ENCODE assay signal across 1 fruit fly cellular context in genomic region chrX:6109872-6110271, dm6.
TF ChIP-seq lines count a peak whose summit lies in the region.

No protein-coding gene starts in this region.

TF ChIP-seq in whole organism, embryonic, 481 proteins besides CTCF, POLR2A, EP300 and RAD21 (continued from another document and continues in another):
- TF ChIP-seq CG2129 (GFP tag; IDR thresholded peaks at IDR 0.05; lab: Robert Waterston, UW; ENCODE audit: partially characterized antibody) (no peak), exex (tag; optimal IDR thresholded peaks at IDR 0.05; lab: Kevin White, UChicago) (no peak), CG18476 (GFP tag; optimal IDR thresholded peaks at IDR 0.05; lab: Kevin White, UChicago) (no peak), CG6175 (GFP tag; IDR thresholded peaks at IDR 0.05; lab: Robert Waterston, UW) (peak; percentile 79; the same call in 2 of the 3 replicates), onecut (GFP tag; IDR thresholded peaks at IDR 0.05; lab: Robert Waterston, UW) (peak; percentile 66), Ets97D (GFP tag; optimal IDR thresholded peaks at IDR 0.05; lab: Kevin White, UChicago) (no peak), TFAM (GFP tag; optimal IDR thresholded peaks at IDR 0.05; lab: Kevin White, UChicago) (no peak), Vsx1 (GFP tag; optimal IDR thresholded peaks at IDR 0.05; lab: Kevin White, UChicago) (no peak), CG14860 (GFP tag; IDR thresholded peaks at IDR 0.05; lab: Robert Waterston, UW; ENCODE audit: partially characterized antibody) (no peak), CG9727 (GFP tag; optimal IDR thresholded peaks at IDR 0.05; lab: Kevin White, UChicago) (peak; percentile 17), bowl (GFP tag; IDR thresholded peaks at IDR 0.05; lab: Robert Waterston, UW) (0 out of 2 replicates have a peak, but pooled peaks have one; percentile 44), CG12659 (GFP tag; optimal IDR thresholded peaks at IDR 0.05; lab: Kevin White, UChicago) (no peak), sna (GFP tag; IDR thresholded peaks at IDR 0.05; lab: Robert Waterston, UW; ENCODE audit: partially characterized antibody) (no peak), Doc3 (GFP tag; IDR thresholded peaks at IDR 0.05; lab: Robert Waterston, UW; ENCODE audit: partially characterized antibody) (no peak), CG12155 (GFP tag; optimal IDR thresholded peaks at IDR 0.05; lab: Kevin White, UChicago) (peak; percentile 24), Bteb2 (GFP tag; optimal IDR thresholded peaks at IDR 0.05; lab: Kevin White, UChicago) (no peak), chinmo (GFP tag; IDR thresholded peaks at IDR 0.05; lab: Robert Waterston, UW; ENCODE audit: partially characterized antibody) (no peak), knrl (GFP tag; IDR thresholded peaks at IDR 0.05; lab: Robert Waterston, UW; ENCODE audit: partially characterized antibody) (peak; percentile 60; the same call in 2 of the 3 replicates), lmd (GFP tag; IDR thresholded peaks at IDR 0.05; lab: Robert Waterston, UW) (peak; percentile 63), cg (GFP tag; optimal IDR thresholded peaks at IDR 0.05; lab: Kevin White, UChicago) (no peak), az2 (GFP tag; optimal IDR thresholded peaks at IDR 0.05; lab: Kevin White, UChicago) (peak; percentile 28), ATbp (GFP tag; optimal IDR thresholded peaks at IDR 0.05; lab: Kevin White, UChicago) (no peak), CG17328 (GFP tag; IDR thresholded peaks at IDR 0.05; lab: Robert Waterston, UW) (peak; percentile 28; the same call in 1 of the 2 replicates), CG15696 (tag; optimal IDR thresholded peaks at IDR 0.05; lab: Kevin White, UChicago) (peak; percentile 55), odd (GFP tag; optimal IDR thresholded peaks at IDR 0.05; lab: Kevin White, UChicago) (no peak), Hr3 (GFP tag; optimal IDR thresholded peaks at IDR 0.05; lab: Kevin White, UChicago) (no peak), Scr (GFP tag; IDR thresholded peaks at IDR 0.05; lab: Robert Waterston, UW; ENCODE audit: partially characterized antibody) (no peak), mld (GFP tag; IDR thresholded peaks at IDR 0.05; lab: Robert Waterston, UW; ENCODE audit: partially characterized antibody) (no peak), CG2202 (tag; optimal IDR thresholded peaks at IDR 0.05; lab: Kevin White, UChicago) (no peak), CG1832 (GFP tag; optimal IDR thresholded peaks at IDR 0.05; lab: Kevin White, UChicago) (no peak), dan (GFP tag; IDR thresholded peaks at IDR 0.05; lab: Robert Waterston, UW) (no peak), Hmr (GFP tag; optimal IDR thresholded peaks at IDR 0.05; lab: Kevin White, UChicago) (peak; percentile 49), amos (GFP tag; IDR thresholded peaks at IDR 0.05; lab: Robert Waterston, UW; ENCODE audit: partially characterized antibody) (peak; percentile 50), HLHmδ (GFP tag; optimal IDR thresholded peaks at IDR 0.05; lab: Kevin White, UChicago) (no peak), jing (GFP tag; optimal IDR thresholded peaks at IDR 0.05; lab: Kevin White, UChicago) (no peak), Gug (GFP tag; IDR thresholded peaks at IDR 0.05; lab: Robert Waterston, UW) (peak; percentile 52; the same call in 1 of the 4 replicates), br (optimal IDR thresholded peaks at IDR 0.05; lab: Kevin White, UChicago) (no peak), CG10959 (GFP tag; IDR thresholded peaks at IDR 0.05; lab: Robert Waterston, UW) (peak; percentile 54), CG11696 (GFP tag; IDR thresholded peaks at IDR 0.05; lab: Robert Waterston, UW) (0 out of 2 replicates have a peak, but pooled peaks have one; percentile 23), tap (tag; optimal IDR thresholded peaks at IDR 0.05; lab: Kevin White, UChicago) (no peak), Ravus (GFP tag; IDR thresholded peaks at IDR 0.05; lab: Robert Waterston, UW) (no peak), ken (GFP tag; IDR thresholded peaks at IDR 0.05; lab: Robert Waterston, UW) (peak; percentile 61; the same call in 2 of the 3 replicates), Deaf1 (tag; optimal IDR thresholded peaks at IDR 0.05; lab: Kevin White, UChicago) (no peak), CG2889 (GFP tag; IDR thresholded peaks at IDR 0.05; lab: Robert Waterston, UW) (no peak), CG6254 (GFP tag; optimal IDR thresholded peaks at IDR 0.05; lab: Kevin White, UChicago) (no peak), CG10543 (GFP tag; optimal IDR thresholded peaks at IDR 0.05; lab: Kevin White, UChicago) (no peak), CG31388 (GFP tag; optimal IDR thresholded peaks at IDR 0.05; lab: Kevin White, UChicago) (no peak), CG16779 (GFP tag; IDR thresholded peaks at IDR 0.05; lab: Robert Waterston, UW) (0 out of 2 replicates have a peak, but pooled peaks have one; percentile 12), CG11723 (GFP tag; optimal IDR thresholded peaks at IDR 0.05; lab: Kevin White, UChicago) (no peak), CoRest (tag; optimal IDR thresholded peaks at IDR 0.05; lab: Kevin White, UChicago) (peak; percentile 38), tgo (GFP tag; IDR thresholded peaks at IDR 0.05; lab: Robert Waterston, UW) (peak; percentile 27; the same call in 1 of the 3 replicates), gce (GFP tag; IDR thresholded peaks at IDR 0.05; lab: Robert Waterston, UW) (no peak), Hand (GFP tag; optimal IDR thresholded peaks at IDR 0.05; lab: Kevin White, UChicago) (no peak), Xrp1 (GFP tag; IDR thresholded peaks at IDR 0.05; lab: Robert Waterston, UW) (peak; percentile 67), sr (GFP tag; IDR thresholded peaks at IDR 0.05; lab: Robert Waterston, UW) (peak; percentile 56; the same call in 1 of the 3 replicates), pum (GFP tag; optimal IDR thresholded peaks at IDR 0.05; lab: Kevin White, UChicago) (peak; percentile 25), disco-r (GFP tag; optimal IDR thresholded peaks at IDR 0.05; lab: Kevin White, UChicago) (peak; percentile 13), CG12744 (GFP tag; optimal IDR thresholded peaks at IDR 0.05; lab: Kevin White, UChicago) (no peak), sens (GFP tag; lab: Kevin White, UChicago) (peak; percentile 48), en (GFP tag; optimal IDR thresholded peaks at IDR 0.05; lab: Kevin White, UChicago) (no peak), chn (GFP tag; optimal IDR thresholded peaks at IDR 0.05; lab: Kevin White, UChicago) (peak; percentile 6), Chrac-16 (GFP tag; optimal IDR thresholded peaks at IDR 0.05; lab: Kevin White, UChicago) (peak; percentile 38), CG14014 (GFP tag; IDR thresholded peaks at IDR 0.05; lab: Robert Waterston, UW) (0 out of 2 replicates have a peak, but pooled peaks have one; percentile 22), Abd-B (GFP tag; optimal IDR thresholded peaks at IDR 0.05; lab: Kevin White, UChicago) (no peak), Sry-β (GFP tag; optimal IDR thresholded peaks at IDR 0.05; lab: Kevin White, UChicago) (no peak), D (optimal IDR thresholded peaks at IDR 0.05; lab: Kevin White, UChicago) (no peak), D (GFP tag; optimal IDR thresholded peaks at IDR 0.05; lab: Kevin White, UChicago) (peak; percentile 20), CG18011 (GFP tag; optimal IDR thresholded peaks at IDR 0.05; lab: Kevin White, UChicago) (no peak), Bgb (GFP tag; IDR thresholded peaks at IDR 0.05; lab: Robert Waterston, UW; ENCODE audit: partially characterized antibody) (peak; percentile 46; the same call in 1 of the 2 replicates), CG9797 (GFP tag; optimal IDR thresholded peaks at IDR 0.05; lab: Kevin White, UChicago) (no peak), z (GFP tag; IDR thresholded peaks at IDR 0.05; lab: Robert Waterston, UW) (no peak), Oaz (GFP tag; IDR thresholded peaks at IDR 0.05; lab: Robert Waterston, UW) (0 out of 2 replicates have a peak, but pooled peaks have one; percentile 37), gsb-n (tag; optimal IDR thresholded peaks at IDR 0.05; lab: Kevin White, UChicago) (no peak), Kr (GFP tag; optimal IDR thresholded peaks at IDR 0.05; lab: Kevin White, UChicago) (no peak), CG10654 (GFP tag; optimal IDR thresholded peaks at IDR 0.05; lab: Kevin White, UChicago) (peak; percentile 6), CG34376 (GFP tag; optimal IDR thresholded peaks at IDR 0.05; lab: Kevin White, UChicago) (no peak), Meics (GFP tag; optimal IDR thresholded peaks at IDR 0.05; lab: Kevin White, UChicago) (peak; percentile 23), dm (GFP tag; optimal IDR thresholded peaks at IDR 0.05; lab: Kevin White, UChicago) (no peak), Dip3 (GFP tag; optimal IDR thresholded peaks at IDR 0.05; lab: Kevin White, UChicago) (peak; percentile 33), CG12299 (tag; optimal IDR thresholded peaks at IDR 0.05; lab: Kevin White, UChicago) (no peak), ERR (GFP tag; optimal IDR thresholded peaks at IDR 0.05; lab: Kevin White, UChicago) (no peak), Mrtf (GFP tag; IDR thresholded peaks at IDR 0.05; lab: Robert Waterston, UW) (peak; percentile 35; the same call in 1 of the 3 replicates), Jarid2 (GFP tag; optimal IDR thresholded peaks at IDR 0.05; lab: Kevin White, UChicago) (peak; percentile 12), gcm (GFP tag; optimal IDR thresholded peaks at IDR 0.05; lab: Kevin White, UChicago) (no peak), CG9215 (GFP tag; IDR thresholded peaks at IDR 0.05; lab: Robert Waterston, UW) (no peak), kay (GFP tag; optimal IDR thresholded peaks at IDR 0.05; lab: Kevin White, UChicago) (no peak), HmgD (GFP tag; optimal IDR thresholded peaks at IDR 0.05; lab: Kevin White, UChicago) (peak; percentile 57), Spps (tag; optimal IDR thresholded peaks at IDR 0.05; lab: Kevin White, UChicago) (no peak), CG9437 (GFP tag; optimal IDR thresholded peaks at IDR 0.05; lab: Kevin White, UChicago) (no peak), sqz (GFP tag; optimal IDR thresholded peaks at IDR 0.05; lab: Kevin White, UChicago) (no peak), CG14441 (GFP tag; IDR thresholded peaks at IDR 0.05; lab: Robert Waterston, UW) (peak; percentile 62), jigr1 (GFP tag; IDR thresholded peaks at IDR 0.05; lab: Robert Waterston, UW) (no peak), vnd (GFP tag; IDR thresholded peaks at IDR 0.05; lab: Robert Waterston, UW; ENCODE audit: partially characterized antibody) (no peak), Adf1 (GFP tag; IDR thresholded peaks at IDR 0.05; lab: Robert Waterston, UW) (peak; percentile 25; the same call in 1 of the 2 replicates), stwl (tag; optimal IDR thresholded peaks at IDR 0.05; lab: Kevin White, UChicago) (peak; percentile 41), CG17385 (GFP tag; optimal IDR thresholded peaks at IDR 0.05; lab: Kevin White, UChicago) (no peak), CG10431 (GFP tag; optimal IDR thresholded peaks at IDR 0.05; lab: Kevin White, UChicago) (no peak), h (optimal IDR thresholded peaks at IDR 0.05; lab: Kevin White, UChicago) (peak; percentile 19), sc (optimal IDR thresholded peaks at IDR 0.05; lab: Kevin White, UChicago) (no peak), sc (GFP tag; optimal IDR thresholded peaks at IDR 0.05; lab: Kevin White, UChicago) (no peak), CG12769 (tag; optimal IDR thresholded peaks at IDR 0.05; lab: Kevin White, UChicago) (no peak), CG2199 (GFP tag; IDR thresholded peaks at IDR 0.05; lab: Robert Waterston, UW) (peak; percentile 86; the same call in 2 of the 3 replicates), abd-A (tag; optimal IDR thresholded peaks at IDR 0.05; lab: Kevin White, UChicago) (no peak), CG8089 (GFP tag; optimal IDR thresholded peaks at IDR 0.05; lab: Kevin White, UChicago) (peak; percentile 30), CG7357 (GFP tag; IDR thresholded peaks at IDR 0.05; lab: Robert Waterston, UW) (no peak), nau (GFP tag; optimal IDR thresholded peaks at IDR 0.05; lab: Kevin White, UChicago) (no peak), CG10274 (GFP tag; optimal IDR thresholded peaks at IDR 0.05; lab: Kevin White, UChicago) (no peak), CG8944 (GFP tag; optimal IDR thresholded peaks at IDR 0.05; lab: Kevin White, UChicago) (peak; percentile 17), CG4328 (GFP tag; optimal IDR thresholded peaks at IDR 0.05; lab: Kevin White, UChicago) (no peak), CG18599 (GFP tag; optimal IDR thresholded peaks at IDR 0.05; lab: Kevin White, UChicago) (no peak), HmgZ (tag; optimal IDR thresholded peaks at IDR 0.05; lab: Kevin White, UChicago) (peak; percentile 39), emc (GFP tag; optimal IDR thresholded peaks at IDR 0.05; lab: Kevin White, UChicago) (no peak), Dref (GFP tag; IDR thresholded peaks at IDR 0.05; lab: Robert Waterston, UW) (peak; percentile 38), Lim3 (GFP tag; IDR thresholded peaks at IDR 0.05; lab: Robert Waterston, UW) (no peak), lola (GFP tag; optimal IDR thresholded peaks at IDR 0.05; lab: Kevin White, UChicago) (no peak), klu (GFP tag; IDR thresholded peaks at IDR 0.05; lab: Robert Waterston, UW) (peak; percentile 34; the same call in 1 of the 2 replicates), cwo (GFP tag; optimal IDR thresholded peaks at IDR 0.05; lab: Kevin White, UChicago) (no peak), CG3281 (GFP tag; optimal IDR thresholded peaks at IDR 0.05; lab: Kevin White, UChicago) (no peak), CG7556 (GFP tag; optimal IDR thresholded peaks at IDR 0.05; lab: Kevin White, UChicago) (no peak), aop (GFP tag; IDR thresholded peaks at IDR 0.05; lab: Robert Waterston, UW) (peak; percentile 51; the same call in 1 of the 2 replicates), Lhr (GFP tag; optimal IDR thresholded peaks at IDR 0.05; lab: Kevin White, UChicago) (peak; percentile 44), CG34224 (GFP tag; IDR thresholded peaks at IDR 0.05; lab: Robert Waterston, UW; ENCODE audit: partially characterized antibody) (no peak), hth (optimal IDR thresholded peaks at IDR 0.05; lab: Kevin White, UChicago) (no peak), Six4 (GFP tag; optimal IDR thresholded peaks at IDR 0.05; lab: Kevin White, UChicago) (no peak), CG31365 (tag; optimal IDR thresholded peaks at IDR 0.05; lab: Kevin White, UChicago) (peak; percentile 96), Max (GFP tag; optimal IDR thresholded peaks at IDR 0.05; lab: Kevin White, UChicago) (no peak), CG14667 (GFP tag; IDR thresholded peaks at IDR 0.05; lab: Robert Waterston, UW) (peak; percentile 29; the same call in 1 of the 2 replicates), CG7839 (tag; optimal IDR thresholded peaks at IDR 0.05; lab: Kevin White, UChicago) (no peak), eyg (GFP tag; optimal IDR thresholded peaks at IDR 0.05; lab: Kevin White, UChicago) (no peak), CG1792 (GFP tag; optimal IDR thresholded peaks at IDR 0.05; lab: Kevin White, UChicago) (no peak), Asciz (GFP tag; optimal IDR thresholded peaks at IDR 0.05; lab: Kevin White, UChicago) (no peak), nerfin-1 (tag; optimal IDR thresholded peaks at IDR 0.05; lab: Kevin White, UChicago) (no peak)
